Fruit fly (Drosophila melanogaster) whole organism, pupa: Measurements from ENCODE around the gene TwdlH.

Experiments
- CG10348 ChIP-seq: fragments of 200-800 bp; sonication (Bioruptor generic); IDR thresholded peaks from 2 replicates; pipeline ENCODE4 v1.3.6; 2022; ENCODE audit warnings: missing biosample characterization, missing genetic modification characterization
- CG12605 ChIP-seq: fragments of 200-800 bp; sonication (Bioruptor generic); IDR thresholded peaks from 2 replicates; pipeline ENCODE4 v1.3.6; 2022; ENCODE audit warnings: missing biosample characterization, missing genetic modification characterization
- CG13204 ChIP-seq: fragments of 200-800 bp; sonication (Bioruptor generic); optimal IDR thresholded peaks from 2 replicates; lab custom pipeline; 2018; ENCODE audit warnings: missing biosample characterization, mild to moderate bottlenecking, missing genetic modification characterization, moderate library complexity
- CG14655 ChIP-seq: fragments of 200-800 bp; sonication (Bioruptor generic); optimal IDR thresholded peaks from 3 replicates; lab custom pipeline; 2017; ENCODE audit warnings: mild to moderate bottlenecking, missing biosample characterization, missing genetic modification reagents, missing genetic modification characterization
- CG15710 ChIP-seq: fragments of 200-800 bp; sonication (Bioruptor generic); optimal IDR thresholded peaks from 2 replicates; lab custom pipeline; 2018; ENCODE audit warnings: missing biosample characterization, mild to moderate bottlenecking, missing genetic modification characterization, moderate library complexity
- CG17806 ChIP-seq: fragments of 200-800 bp; sonication (Bioruptor generic); optimal IDR thresholded peaks from 2 replicates; lab custom pipeline; 2018; ENCODE audit warnings: missing biosample characterization, mild to moderate bottlenecking, missing genetic modification characterization, moderate library complexity
- CG32121 ChIP-seq: fragments of 200-800 bp; sonication (Bioruptor generic); IDR thresholded peaks from 2 replicates; pipeline ENCODE4 v1.3.6; 2022; ENCODE audit warnings: missing biosample characterization, missing genetic modification characterization
- CG34367 ChIP-seq: fragments of 200-800 bp; sonication (Bioruptor generic); optimal IDR thresholded peaks from 2 replicates; lab custom pipeline; 2018; ENCODE audit warnings: missing biosample characterization, mild to moderate bottlenecking, missing genetic modification characterization
- CG8159 ChIP-seq: fragments of 200-800 bp; sonication (Bioruptor generic); optimal IDR thresholded peaks from 3 replicates; lab custom pipeline; 2018; ENCODE audit warnings: missing biosample characterization, mild to moderate bottlenecking, missing genetic modification characterization, moderate library complexity
- CG8301 ChIP-seq: fragments of 200-800 bp; sonication (Bioruptor generic); optimal IDR thresholded peaks from 2 replicates; lab custom pipeline; 2018; ENCODE audit warnings: missing biosample characterization, mild to moderate bottlenecking, missing genetic modification characterization
- CG9948 ChIP-seq: fragments of 200-800 bp; sonication (Bioruptor generic); optimal IDR thresholded peaks from 2 replicates; lab custom pipeline; 2018; ENCODE audit warnings: missing biosample characterization, mild to moderate bottlenecking, missing genetic modification characterization, moderate library complexity
- D1 ChIP-seq: fragments of 200-800 bp; sonication (Bioruptor generic); optimal IDR thresholded peaks from 2 replicates; lab custom pipeline; 2018; ENCODE audit warnings: missing biosample characterization, mild to moderate bottlenecking, missing genetic modification characterization, moderate library complexity
- EcR ChIP-seq: fragments of 200-800 bp; sonication (Bioruptor generic); optimal IDR thresholded peaks from 3 replicates; lab custom pipeline; 2019; ENCODE audit warnings: missing biosample characterization, missing genetic modification characterization, mild to moderate bottlenecking, moderate library complexity, missing genetic modification reagents
- Ets98B ChIP-seq: fragments of 200-800 bp; sonication (Bioruptor generic); IDR thresholded peaks from 2 replicates; pipeline ENCODE4 v1.3.6; 2022; ENCODE audit warnings: missing biosample characterization, missing genetic modification characterization
- Pif1A ChIP-seq: fragments of 200-800 bp; sonication (Bioruptor generic); optimal IDR thresholded peaks from 3 replicates; lab custom pipeline; 2016; ENCODE audit warnings: missing biosample characterization, missing genetic modification characterization
- Pif1B ChIP-seq: fragments of 200-800 bp; sonication (Bioruptor generic); optimal IDR thresholded peaks from 3 replicates; lab custom pipeline; 2016; ENCODE audit warnings: missing biosample characterization, missing genetic modification characterization
- Snoo ChIP-seq: fragments of 200-800 bp; sonication (Bioruptor generic); optimal IDR thresholded peaks from 3 replicates; lab custom pipeline; 2017; ENCODE audit warnings: missing biosample characterization, mild to moderate bottlenecking, missing genetic modification characterization, inconsistent platforms
- fd96Ca ChIP-seq: fragments of 200-800 bp; sonication (Bioruptor generic); IDR thresholded peaks from 3 replicates; pipeline ENCODE4 v1.3.6; 2022; ENCODE audit warnings: missing biosample characterization, missing genetic modification characterization
- gl ChIP-seq: fragments of 200-800 bp; sonication (Bioruptor generic); optimal IDR thresholded peaks from 2 replicates; lab custom pipeline; 2018; ENCODE audit warnings: missing biosample characterization, mild to moderate bottlenecking, missing genetic modification characterization
- rn ChIP-seq: fragments of 200-800 bp; sonication (Bioruptor generic); IDR thresholded peaks from 2 replicates; pipeline ENCODE4 v1.3.6; 2022; ENCODE audit warnings: missing biosample characterization, missing genetic modification characterization

The TwdlH gene

dm6 chr3R:26623493-26623956, 10.0 kb upstream of the TwdlH start, which contains the start of gene TwdlB:
Gene TwdlB, minus strand, starts transcription at chr3R:26623543.
- TF ChIP-seq CG17806 (tag; lab: Kevin White, UChicago) (no peak), CG14655 (GFP tag; lab: Kevin White, UChicago) (no peak), CG13204 (GFP tag; lab: Kevin White, UChicago) (no peak)

dm6 chr3R:26625552-26625951, 8.0 kb upstream of the TwdlH start, which contains the start of gene TwdlL:
Gene TwdlL, minus strand, starts transcription at chr3R:26625652.
- TF ChIP-seq CG34367 (tag; lab: Kevin White, UChicago) = no peak
- no peak for TF ChIP-seq CG13204 (GFP tag; lab: Kevin White, UChicago)
- TF ChIP-seq Pif1B (GFP tag; lab: Kevin White, UChicago) = no peak
- TF ChIP-seq Pif1A (GFP tag; lab: Kevin White, UChicago) = no peak
- no peak for TF ChIP-seq rn (GFP tag; lab: Robert Waterston, UW)
- no peak for TF ChIP-seq CG10348 (GFP tag; lab: Robert Waterston, UW)
- TF ChIP-seq CG9948 = no peak
- no peak for TF ChIP-seq EcR (GFP tag; lab: Kevin White, UChicago)
- no peak for TF ChIP-seq CG8159 (tag; lab: Kevin White, UChicago)

- TF ChIP-seq CG13204 (GFP tag; lab: Kevin White, UChicago) = no peak
- no peak for TF ChIP-seq Pif1B (GFP tag; lab: Kevin White, UChicago)
- no peak for TF ChIP-seq CG14655 (GFP tag; lab: Kevin White, UChicago)
- no peak for TF ChIP-seq CG10348 (GFP tag; lab: Robert Waterston, UW)
- no peak for TF ChIP-seq rn (GFP tag; lab: Robert Waterston, UW)
- TF ChIP-seq CG9948 = no peak
- no peak for TF ChIP-seq CG8159 (tag; lab: Kevin White, UChicago)
- TF ChIP-seq fd96Ca (GFP tag; lab: Robert Waterston, UW) = no peak
- TF ChIP-seq D1 (tag; lab: Kevin White, UChicago) = no peak
- TF ChIP-seq CG12605 (GFP tag; lab: Robert Waterston, UW) = no peak
These were observed 6.9 kb upstream of the TwdlH start, which contains the start of gene TwdlO for dm6 chr3R:26626638-26627037. Gene TwdlO, minus strand, starts transcription at chr3R:26626738.

- TF ChIP-seq CG32121 (GFP tag; lab: Robert Waterston, UW) (no peak), fd96Ca (GFP tag; lab: Robert Waterston, UW) (no peak), D1 (tag; lab: Kevin White, UChicago) (no peak), CG8159 (tag; lab: Kevin White, UChicago) (no peak), CG13204 (GFP tag; lab: Kevin White, UChicago) (no peak), CG9948 (no peak), CG8301 (tag; lab: Kevin White, UChicago) (no peak), Pif1B (GFP tag; lab: Kevin White, UChicago) (no peak), CG15710 (tag; lab: Kevin White, UChicago) (no peak), Snoo (no peak), Pif1A (GFP tag; lab: Kevin White, UChicago) (no peak), CG17806 (tag; lab: Kevin White, UChicago) (no peak), rn (GFP tag; lab: Robert Waterston, UW) (no peak), EcR (GFP tag; lab: Kevin White, UChicago) (no peak), CG34367 (tag; lab: Kevin White, UChicago) (no peak)
- TF ChIP-seq, all 21 proteins: peak for 0
These were observed 4.9 kb upstream of the TwdlH start, which contains the start of gene TwdlK for dm6 chr3R:26628624-26629023. Gene TwdlK, minus strand, starts transcription at chr3R:26628724.

- TF ChIP-seq Snoo (no peak), rn (GFP tag; lab: Robert Waterston, UW) (no peak), Pif1A (GFP tag; lab: Kevin White, UChicago) (no peak), D1 (tag; lab: Kevin White, UChicago) (no peak)
- TF ChIP-seq, all 21 proteins: peak for 0
These were observed 3.9 kb upstream of the TwdlH start, which contains the start of gene TwdlJ for dm6 chr3R:26629618-26630017. Gene TwdlJ, plus strand, starts transcription at chr3R:26629918.

dm6 chr3R:26631334-26631919, 2.1 kb upstream of the TwdlH start, which contains the start of gene TwdlN:
Gene TwdlN, plus strand, starts transcription at chr3R:26631869.
- no peak for TF ChIP-seq CG34367 (tag; lab: Kevin White, UChicago)
- TF ChIP-seq Snoo = no peak
- no peak for TF ChIP-seq CG15710 (tag; lab: Kevin White, UChicago)
- no peak for TF ChIP-seq rn (GFP tag; lab: Robert Waterston, UW)
- TF ChIP-seq CG8301 (tag; lab: Kevin White, UChicago) = no peak
- no peak for TF ChIP-seq CG17806 (tag; lab: Kevin White, UChicago)
- TF ChIP-seq gl = no peak
- TF ChIP-seq Pif1B (GFP tag; lab: Kevin White, UChicago) = no peak
- no peak for TF ChIP-seq CG10348 (GFP tag; lab: Robert Waterston, UW)
- TF ChIP-seq CG9948 = no peak
- TF ChIP-seq CG14655 (GFP tag; lab: Kevin White, UChicago) = no peak
- TF ChIP-seq D1 (tag; lab: Kevin White, UChicago) = no peak
- TF ChIP-seq fd96Ca (GFP tag; lab: Robert Waterston, UW) = no peak
- no peak for TF ChIP-seq CG12605 (GFP tag; lab: Robert Waterston, UW)
- TF ChIP-seq Ets98B (GFP tag; lab: Robert Waterston, UW) = no peak
- TF ChIP-seq Pif1A (GFP tag; lab: Kevin White, UChicago) = no peak
- no peak for TF ChIP-seq CG8159 (tag; lab: Kevin White, UChicago)
- TF ChIP-seq CG13204 (GFP tag; lab: Kevin White, UChicago) = no peak
